Fruit fly (Drosophila melanogaster) ovary, adult (tissue): ENCODE results near the gene PGRP-SB2.

Experiments
- CG17801 ChIP-seq: fragments of 200-800 bp; optimal IDR thresholded peaks from 2 replicates; lab custom pipeline; 2019; ENCODE audit warnings: missing biosample characterization, mild to moderate bottlenecking, missing genetic modification characterization, moderate library complexity; ENCODE audit not compliant: partially characterized antibody

Gene PGRP-SB2

dm6 chr3L:16708738-16709350, 17.5 kb upstream of the PGRP-SB2 start:
- TF ChIP-seq CG17801 (GFP tag; lab: Kevin White, UChicago): no peak

DNA sequence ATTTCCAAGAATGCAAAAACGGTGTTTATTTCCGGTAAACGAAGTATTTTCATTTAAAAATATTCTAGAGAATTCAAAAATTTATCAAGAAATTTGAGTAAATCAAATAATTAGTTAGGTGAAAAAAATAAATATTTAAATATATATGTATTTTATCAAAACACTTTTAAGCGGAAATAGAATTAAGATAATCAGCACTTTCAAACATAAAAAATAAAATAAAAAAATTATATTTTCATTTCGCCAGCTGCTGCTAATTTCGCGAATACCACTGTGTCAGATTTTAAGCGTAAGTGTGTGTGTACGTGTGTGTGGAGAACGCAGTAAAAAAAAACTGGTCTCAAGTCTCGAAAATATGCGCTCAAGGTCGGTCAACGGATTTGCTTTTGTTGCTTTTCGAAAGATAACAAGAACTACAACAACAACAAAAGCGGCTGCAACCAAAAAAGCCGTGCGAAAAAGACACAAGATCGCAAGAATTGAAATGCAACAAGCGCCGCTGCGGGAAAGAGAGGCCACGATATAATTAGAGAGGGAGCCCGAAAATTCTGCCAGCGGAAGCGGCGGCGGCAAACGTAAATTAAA, 16.6 kb upstream of the PGRP-SB2 start:
- peak; percentile 74 for TF ChIP-seq CG17801 (GFP tag; lab: Kevin White, UChicago)

dm6 chr3L:16710258-16711020, 15.9 kb upstream of the PGRP-SB2 start:
- TF ChIP-seq CG17801 (GFP tag; lab: Kevin White, UChicago): peak; percentile 79

dm6 chr3L:16711430-16712228, 14.7 kb upstream of the PGRP-SB2 start, which contains the start of the genes CG43954, Lasp and Dab:
Gene CG43954, minus strand, starts transcription at chr3L:16711677.
Gene Lasp, minus strand, starts transcription at chr3L:16711677.
Gene Dab, plus strand, starts transcription at chr3L:16712126.
- TF ChIP-seq CG17801 (GFP tag; lab: Kevin White, UChicago): peak; percentile 63

DNA sequence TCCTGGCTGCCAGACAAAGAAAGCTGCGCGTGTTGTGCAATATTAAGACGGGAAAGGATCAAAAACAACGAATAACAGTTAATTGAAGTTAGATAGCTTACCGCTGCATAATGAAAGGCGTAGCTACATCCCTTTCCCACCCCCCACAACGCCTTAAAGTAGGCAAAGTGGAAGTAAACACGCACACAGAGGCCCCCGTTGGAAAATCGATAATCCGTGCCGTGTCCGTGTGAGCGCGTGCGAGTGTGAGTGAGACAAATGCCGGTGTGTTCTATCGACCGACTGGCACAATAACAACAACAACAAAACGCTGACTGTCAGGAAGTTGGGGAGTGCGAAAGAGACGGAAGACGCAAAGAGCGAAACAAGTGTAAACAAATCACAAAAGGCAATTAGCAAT, 14.0 kb upstream of the PGRP-SB2 start:
- no peak for TF ChIP-seq CG17801 (GFP tag; lab: Kevin White, UChicago)

DNA sequence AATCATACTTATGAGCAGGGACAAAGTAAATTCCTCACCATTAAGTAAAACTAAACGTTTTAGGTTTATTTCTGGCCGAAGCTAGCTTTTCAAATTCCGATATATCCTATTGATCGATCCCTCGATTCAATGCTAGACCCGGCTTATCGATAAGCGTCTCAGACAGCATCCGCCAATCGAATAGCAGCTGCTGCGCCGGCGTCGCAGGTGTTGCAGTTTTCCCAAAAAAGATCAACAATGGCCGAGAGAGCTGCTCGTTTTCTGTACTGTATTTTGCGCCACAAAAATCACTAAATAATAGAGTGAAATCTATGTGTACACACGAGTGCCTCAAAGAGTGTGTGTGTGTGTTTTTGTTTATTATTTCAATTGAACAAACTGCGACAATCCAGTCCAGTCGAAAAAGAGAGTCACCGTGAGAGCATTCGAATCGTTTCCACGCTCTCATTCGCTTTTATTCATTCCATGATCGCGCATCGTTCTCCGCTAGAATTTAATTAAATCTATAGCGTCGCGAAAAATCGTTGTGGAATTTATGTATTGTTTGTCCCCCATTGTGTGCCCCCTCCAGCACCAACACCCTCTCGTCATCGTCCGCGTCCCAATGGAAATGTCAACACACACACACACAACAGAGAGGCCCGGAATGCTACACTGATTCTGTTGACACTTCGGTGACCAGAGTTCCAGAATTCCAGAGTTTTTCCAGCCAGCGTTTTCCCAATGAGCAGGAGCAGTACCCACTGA, 12.7 kb upstream of the PGRP-SB2 start:
- no peak for TF ChIP-seq CG17801 (GFP tag; lab: Kevin White, UChicago)

DNA sequence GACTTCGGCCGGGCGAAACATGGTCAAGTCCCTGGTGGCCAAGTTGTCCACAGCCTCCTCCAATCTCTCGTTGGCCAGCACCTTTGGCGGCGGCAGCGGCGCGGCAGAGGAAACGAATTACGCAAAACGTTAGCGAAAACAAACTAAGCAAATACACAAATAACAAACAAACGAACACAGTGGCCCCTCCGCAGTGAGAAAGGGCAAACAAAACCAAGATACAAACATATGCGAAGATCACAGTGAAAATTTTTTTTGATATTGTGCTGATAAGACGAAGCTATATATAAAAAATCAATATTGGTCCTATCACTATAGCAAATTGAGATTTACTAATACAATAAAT, 12.2 kb upstream of the PGRP-SB2 start:
- no peak for TF ChIP-seq CG17801 (GFP tag; lab: Kevin White, UChicago)

DNA sequence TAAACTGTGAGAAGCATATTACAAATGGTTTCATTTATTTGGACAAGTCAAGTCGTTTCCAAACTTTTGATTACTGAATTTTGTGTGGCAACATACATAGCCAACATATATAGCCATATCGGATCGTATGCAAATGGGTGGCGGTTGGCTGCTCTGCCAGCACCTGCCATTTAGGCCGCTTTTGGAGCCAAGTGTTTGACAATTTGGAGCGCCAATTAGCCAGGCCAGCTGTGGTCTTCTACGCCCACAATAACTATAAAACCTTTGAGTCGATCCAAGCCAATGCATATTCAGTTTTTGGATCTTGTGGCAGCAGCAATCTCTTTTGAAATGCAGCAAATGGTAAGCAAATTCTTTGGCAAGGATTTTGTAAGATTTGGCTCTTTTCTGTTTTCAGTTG, 1.8 kb upstream of the PGRP-SB2 start, which contains the start of gene CG13031:
Gene CG13031, plus strand, starts transcription at position 301 of the 400 bp plus-strand sequence.
- TF ChIP-seq CG17801 (GFP tag; lab: Kevin White, UChicago): no peak

DNA sequence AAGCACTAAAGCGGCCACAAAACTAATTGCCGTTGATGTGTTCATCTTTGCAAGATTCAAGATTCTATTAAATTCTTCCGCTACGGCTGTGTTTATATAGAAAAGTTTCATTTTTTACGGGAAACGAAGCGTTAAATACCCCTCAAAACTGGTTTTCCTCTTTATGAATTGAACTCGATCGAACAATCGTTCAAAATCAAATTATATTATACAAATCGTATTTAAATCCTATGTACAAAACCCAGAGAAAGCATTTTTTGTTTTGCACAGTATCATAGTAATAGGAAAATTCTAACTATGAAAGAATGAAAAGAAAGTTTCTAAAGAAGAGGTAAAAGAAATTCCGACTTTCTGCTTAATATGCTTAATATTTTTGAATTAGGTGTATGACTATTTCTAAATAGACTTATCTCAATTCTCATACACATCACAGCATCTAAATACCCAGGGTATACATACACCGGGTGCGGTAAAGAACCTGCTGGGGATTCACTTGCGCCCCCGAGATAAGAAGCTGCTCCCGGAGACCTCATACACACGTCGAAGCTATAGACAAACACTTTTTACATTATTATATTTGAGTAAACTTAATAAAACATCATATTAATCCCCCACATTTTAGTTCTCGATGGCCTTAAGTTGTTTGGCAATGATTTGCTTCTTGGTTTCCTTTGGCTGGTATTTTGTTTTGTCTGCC, 1.7 kb downstream of the PGRP-SB2 start, which contains the start of gene PGRP-SB1:
Gene PGRP-SB1, minus strand, starts transcription at position 51 of the 697 bp plus-strand sequence.
- TF ChIP-seq CG17801 (GFP tag; lab: Kevin White, UChicago): no peak

dm6 chr3L:16730645-16731044, 4.3 kb downstream of the PGRP-SB2 start, which contains the start of gene Dbp73D:
Gene Dbp73D, minus strand, starts transcription at chr3L:16730818.
- TF ChIP-seq CG17801 (GFP tag; lab: Kevin White, UChicago): no peak

DNA sequence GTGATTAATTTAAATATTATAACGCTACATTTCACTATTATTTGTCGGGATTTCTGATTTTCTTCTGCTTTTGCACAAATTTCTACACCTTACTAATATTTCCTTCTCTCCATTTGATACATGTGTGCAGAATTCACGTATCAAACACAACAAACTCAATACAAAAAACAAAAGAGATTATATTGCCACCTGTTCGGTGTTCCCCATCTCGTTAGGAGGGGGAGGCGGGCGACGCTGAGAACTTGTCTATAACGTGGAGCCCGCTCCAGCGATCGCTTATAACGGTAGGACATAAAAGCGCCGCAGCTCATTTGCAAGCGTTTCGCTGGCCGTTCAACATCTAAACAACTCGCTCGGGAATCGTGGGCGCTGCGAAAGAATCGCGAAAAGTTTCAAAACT, 6.9 kb downstream of the PGRP-SB2 start, which contains the start of gene CG9701:
Gene CG9701, plus strand, starts transcription at position 301 of the 400 bp plus-strand sequence.
- no peak for TF ChIP-seq CG17801 (GFP tag; lab: Kevin White, UChicago)

DNA sequence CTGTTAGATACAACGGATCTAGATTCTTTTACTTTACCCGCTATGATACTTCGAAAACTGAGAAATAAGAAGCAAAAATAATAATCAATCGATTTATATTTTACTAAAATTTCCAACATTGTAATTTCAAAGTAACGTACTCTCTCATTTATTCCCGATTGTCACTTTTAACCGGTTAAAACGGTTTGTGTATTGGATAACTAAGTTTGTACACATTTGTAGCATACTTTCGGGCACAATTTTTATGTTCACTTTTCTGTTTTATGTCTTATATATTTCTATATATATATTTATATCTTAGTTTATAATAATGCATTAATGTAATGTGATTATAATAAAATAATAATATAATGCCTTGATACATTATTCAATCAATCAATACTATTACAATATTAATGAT, 15.3 kb downstream of the PGRP-SB2 start:
- no peak for TF ChIP-seq CG17801 (GFP tag; lab: Kevin White, UChicago)
